Worm (Caenorhabditis elegans) whole organism, L4 larva: ENCODE data around the gene F18C5.10.
A peak's percentile ranks its signal among the peaks of the same experiment; 100 is the strongest.

Experiments used
- D1046.2 ChIP-seq: fragments of 200-800 bp; sonication (Bioruptor generic); IDR thresholded peaks from 2 replicates; pipeline ENCODE4 v1.3.6; 2022; ENCODE audit warnings: missing genetic modification characterization, missing compliant biosample characterization
- F26F4.8 ChIP-seq: fragments of 200-800 bp; sonication (Bioruptor generic); conservative IDR thresholded peaks from 2 replicates; pipeline ENCODE4 v1.3.6; 2022; ENCODE audit warnings: missing genetic modification characterization, missing compliant biosample characterization
- T20F7.1 ChIP-seq: fragments of 200-800 bp; sonication (Bioruptor generic); optimal IDR thresholded peaks from 2 replicates; lab custom pipeline; 2018; ENCODE audit warnings: mild to moderate bottlenecking, missing genetic modification characterization, missing compliant biosample characterization
- T26A8.4 ChIP-seq: fragments of 200-800 bp; sonication (Bioruptor generic); IDR thresholded peaks from 2 replicates; pipeline ENCODE4 v1.3.6; 2022; ENCODE audit warnings: missing genetic modification characterization, missing compliant biosample characterization
- Y105C5A.15 ChIP-seq: fragments of 200-800 bp; sonication (Bioruptor generic); IDR thresholded peaks from 2 replicates; pipeline ENCODE4 v1.3.6; 2022; ENCODE audit warnings: missing genetic modification characterization, missing compliant biosample characterization
- Y5F2A.4 ChIP-seq: fragments of 200-800 bp; sonication (Bioruptor generic); optimal IDR thresholded peaks from 2 replicates; lab custom pipeline; 2018; ENCODE audit warnings: mild to moderate bottlenecking, missing genetic modification characterization, missing compliant biosample characterization
- ZK546.5 ChIP-seq, 2 experiments: sonication (generic microtip); optimal IDR thresholded peaks; 2 replicates each; lab custom pipeline; 2017; ENCODE audit warnings: missing biosample characterization in 2 of 2, missing genetic modification characterization in 2 of 2
- aha-1 ChIP-seq: fragments of 150-350 bp; peaks from one replicate; lab custom pipeline; 2014; ENCODE audit warnings: missing biosample characterization, missing genetic modification characterization
- aly-2 ChIP-seq: sonication (generic microtip); optimal IDR thresholded peaks from 2 replicates; lab custom pipeline; 2018; ENCODE audit warnings: missing biosample characterization, missing genetic modification characterization
- arid-1 ChIP-seq: fragments of 200-800 bp; sonication (Bioruptor generic); conservative IDR thresholded peaks from 2 replicates; pipeline ENCODE4 v1.3.6; 2022; ENCODE audit warnings: missing genetic modification reagents, missing genetic modification characterization, missing compliant biosample characterization
- ceh-28 ChIP-seq: fragments of 150-350 bp; optimal IDR thresholded peaks from 2 replicates; lab custom pipeline; 2014; ENCODE audit warnings: missing biosample characterization, missing genetic modification reagents, missing genetic modification characterization
- ceh-44 ChIP-seq: fragments of 200-800 bp; sonication (Bioruptor generic); IDR thresholded peaks from 2 replicates; pipeline ENCODE4 v1.3.6; 2022; ENCODE audit warnings: missing genetic modification reagents, missing genetic modification characterization, missing compliant biosample characterization
- ceh-82 ChIP-seq: sonication (generic microtip); optimal IDR thresholded peaks from 2 replicates; lab custom pipeline; 2017; ENCODE audit warnings: missing biosample characterization, missing genetic modification characterization
- ces-1 ChIP-seq: fragments of 150-350 bp; sonication (generic microtip); optimal IDR thresholded peaks from 4 replicates; lab custom pipeline; 2014; ENCODE audit warnings: missing biosample characterization, missing genetic modification reagents, missing genetic modification characterization
- daf-19 ChIP-seq: fragments of 200-800 bp; sonication (Bioruptor generic); conservative IDR thresholded peaks from 2 replicates; pipeline ENCODE4 v1.3.6; 2022; ENCODE audit warnings: missing genetic modification characterization, missing compliant biosample characterization
- daf-8 ChIP-seq: fragments of 200-800 bp; sonication (Bioruptor generic); IDR thresholded peaks from 2 replicates; pipeline ENCODE4 v1.3.6; 2022; ENCODE audit warnings: missing genetic modification characterization, missing compliant biosample characterization
- dmd-8 ChIP-seq: fragments of 200-800 bp; sonication (Bioruptor generic); IDR thresholded peaks from 2 replicates; pipeline ENCODE4 v1.3.6; 2022; ENCODE audit warnings: missing genetic modification characterization, missing compliant biosample characterization
- dmd-9 ChIP-seq: fragments of 200-800 bp; sonication (Bioruptor generic); IDR thresholded peaks from 2 replicates; pipeline ENCODE4 v1.3.6; 2022; ENCODE audit warnings: missing genetic modification reagents, missing genetic modification characterization, missing compliant biosample characterization
- dpl-1 ChIP-seq: fragments of 150-350 bp; optimal IDR thresholded peaks from 2 replicates; lab custom pipeline; 2014; ENCODE audit warnings: missing biosample characterization, missing genetic modification reagents, missing genetic modification characterization
- dve-1 ChIP-seq: sonication (generic microtip); optimal IDR thresholded peaks from 2 replicates; lab custom pipeline; 2017; ENCODE audit warnings: antibody characterized with exemption, mild to moderate bottlenecking, missing genetic modification characterization, missing compliant biosample characterization; ENCODE audit not compliant: insufficient read depth
- egl-43 ChIP-seq: fragments of 200-800 bp; sonication (Bioruptor generic); IDR thresholded peaks from 2 replicates; pipeline ENCODE4 v1.3.6; 2022; ENCODE audit warnings: missing genetic modification reagents, missing genetic modification characterization, missing compliant biosample characterization
- fos-1 ChIP-seq: fragments of 150-350 bp; optimal IDR thresholded peaks from 2 replicates; lab custom pipeline; 2014; ENCODE audit warnings: missing biosample characterization, missing genetic modification characterization
- hlh-30 ChIP-seq: sonication (generic microtip); optimal IDR thresholded peaks from 2 replicates; lab custom pipeline; 2017; ENCODE audit warnings: antibody characterized with exemption, mild to moderate bottlenecking, missing genetic modification characterization, missing compliant biosample characterization; ENCODE audit not compliant: insufficient read depth
- hmg-1.1 ChIP-seq: fragments of 200-800 bp; sonication (Bioruptor generic); IDR thresholded peaks from 2 replicates; pipeline ENCODE4 v1.3.6; 2022; ENCODE audit warnings: missing genetic modification reagents, missing genetic modification characterization, missing compliant biosample characterization
- lin-13 ChIP-seq: fragments of 150-350 bp; optimal IDR thresholded peaks from 2 replicates; lab custom pipeline; 2014; ENCODE audit warnings: missing biosample characterization, missing genetic modification reagents, missing genetic modification characterization
- lin-29 ChIP-seq: fragments of 200-800 bp; sonication (Bioruptor generic); IDR thresholded peaks from 2 replicates; pipeline ENCODE4 v1.3.6; 2022; ENCODE audit warnings: missing genetic modification reagents, missing genetic modification characterization, missing compliant biosample characterization
- lin-38 ChIP-seq: fragments of 200-800 bp; sonication (Bioruptor generic); IDR thresholded peaks from 2 replicates; pipeline ENCODE4 v1.3.6; 2022; ENCODE audit warnings: missing genetic modification reagents, missing genetic modification characterization, missing compliant biosample characterization
- lir-3 ChIP-seq: sonication (generic microtip); optimal IDR thresholded peaks from 2 replicates; lab custom pipeline; 2016; ENCODE audit warnings: mild to moderate bottlenecking, missing genetic modification characterization, missing compliant biosample characterization
- lsy-2 ChIP-seq, 2 experiments: fragments of 150-350 bp in 1 of 2; sonication (generic microtip) in 1 of 2; optimal IDR thresholded peaks; 2 replicates each; lab custom pipeline; 2014 to 2017; ENCODE audit warnings: missing biosample characterization in 2 of 2, missing genetic modification characterization in 2 of 2
- madf-9 ChIP-seq: fragments of 200-800 bp; sonication (Bioruptor generic); conservative IDR thresholded peaks from 2 replicates; pipeline ENCODE4 v1.3.6; 2022; ENCODE audit warnings: missing genetic modification reagents, missing genetic modification characterization, missing compliant biosample characterization
- mdl-1 ChIP-seq, 2 experiments: fragments of 150-350 bp in 1 of 2; sonication (generic microtip) in 1 of 2; optimal IDR thresholded peaks; 2 replicates each; lab custom pipeline; 2014 to 2017; ENCODE audit warnings: missing biosample characterization in 2 of 2, missing genetic modification characterization in 2 of 2
- mes-2 ChIP-seq: sonication (generic microtip); optimal IDR thresholded peaks from 2 replicates; lab custom pipeline; 2016; ENCODE audit warnings: missing genotype, mild to moderate bottlenecking, missing genetic modification characterization, missing compliant biosample characterization; ENCODE audit not compliant: poor library complexity, severe bottlenecking
- mxl-2 ChIP-seq: fragments of 200-800 bp; sonication (Bioruptor generic); conservative IDR thresholded peaks from 2 replicates; pipeline ENCODE4 v1.3.6; 2022; ENCODE audit warnings: missing genetic modification reagents, missing genetic modification characterization, missing compliant biosample characterization
- nhr-10 ChIP-seq: fragments of 150-350 bp; optimal IDR thresholded peaks from 2 replicates; lab custom pipeline; 2014; ENCODE audit warnings: missing biosample characterization, missing genetic modification characterization
- nhr-102 ChIP-seq: sonication (generic microtip); optimal IDR thresholded peaks from 2 replicates; lab custom pipeline; 2016; ENCODE audit warnings: mild to moderate bottlenecking, missing genetic modification characterization, moderate library complexity, missing compliant biosample characterization
- nhr-11 ChIP-seq: fragments of 150-350 bp; optimal IDR thresholded peaks from 2 replicates; lab custom pipeline; 2014; ENCODE audit warnings: missing biosample characterization, missing genetic modification characterization
- nhr-25 ChIP-seq: sonication (generic microtip); optimal IDR thresholded peaks from 2 replicates; lab custom pipeline; 2017; ENCODE audit warnings: missing genetic modification characterization, mild to moderate bottlenecking, missing compliant biosample characterization, antibody characterized with exemption, moderate library complexity, borderline replicate concordance; ENCODE audit not compliant: insufficient read depth
- nhr-28 ChIP-seq: fragments of 150-350 bp; optimal IDR thresholded peaks from 2 replicates; lab custom pipeline; 2014; ENCODE audit warnings: missing biosample characterization, missing genetic modification characterization
- nhr-42 ChIP-seq: fragments of 200-800 bp; sonication (Bioruptor generic); IDR thresholded peaks from 2 replicates; pipeline ENCODE4 v1.3.6; 2022; ENCODE audit warnings: missing genetic modification characterization, missing compliant biosample characterization
- nhr-76 ChIP-seq: fragments of 150-350 bp; optimal IDR thresholded peaks from 2 replicates; lab custom pipeline; 2014; ENCODE audit warnings: missing biosample characterization, missing genetic modification characterization
- nhr-77 ChIP-seq: fragments of 150-350 bp; optimal IDR thresholded peaks from 2 replicates; lab custom pipeline; 2014; ENCODE audit warnings: missing biosample characterization, missing genetic modification characterization
- pha-4 ChIP-seq, 2 experiments: fragments of 150-350 bp in 1 of 2; fragments of 200-800 bp in 1 of 2; sonication (Bioruptor generic) in 1 of 2; IDR thresholded peaks in 1 of 2; optimal IDR thresholded peaks in 1 of 2; 2 replicates each; pipeline versions ENCODE4 v1.3.6 to Lab custom; 2014 to 2022; ENCODE audit warnings: missing genetic modification characterization in 2 of 2, missing genetic modification reagents in 2 of 2, missing biosample characterization in 1 of 2, missing compliant biosample characterization in 1 of 2
- rbr-2 ChIP-seq: sonication (generic microtip); optimal IDR thresholded peaks from 2 replicates; lab custom pipeline; 2016; ENCODE audit warnings: missing genotype, missing genetic modification characterization, missing compliant biosample characterization
- saeg-2 ChIP-seq: fragments of 200-800 bp; sonication (Bioruptor generic); IDR thresholded peaks from 2 replicates; pipeline ENCODE4 v1.3.6; 2022; ENCODE audit warnings: missing genetic modification reagents, missing genetic modification characterization, missing compliant biosample characterization
- tag-97 ChIP-seq: fragments of 200-800 bp; sonication (Bioruptor generic); IDR thresholded peaks from 2 replicates; pipeline ENCODE4 v1.3.6; 2022; ENCODE audit warnings: missing genetic modification characterization, missing compliant biosample characterization
- vab-7 ChIP-seq: fragments of 200-800 bp; sonication (Bioruptor generic); IDR thresholded peaks from 2 replicates; pipeline ENCODE4 v1.3.6; 2022; ENCODE audit warnings: missing genetic modification reagents, missing genetic modification characterization, missing compliant biosample characterization
- zag-1 ChIP-seq: fragments of 150-350 bp; optimal IDR thresholded peaks from 2 replicates; lab custom pipeline; 2014; ENCODE audit warnings: missing biosample characterization, missing genetic modification characterization
- zfp-2 ChIP-seq: sonication (generic microtip); optimal IDR thresholded peaks from 2 replicates; lab custom pipeline; 2016; ENCODE audit warnings: mild to moderate bottlenecking, missing genetic modification characterization, missing compliant biosample characterization
- zfp-3 ChIP-seq: fragments of 200-800 bp; sonication (Bioruptor generic); conservative IDR thresholded peaks from 2 replicates; pipeline ENCODE4 v1.3.6; 2022; ENCODE audit warnings: missing genetic modification reagents, missing genetic modification characterization, missing compliant biosample characterization
- zip-11 ChIP-seq: fragments of 200-800 bp; sonication (Bioruptor generic); IDR thresholded peaks from 2 replicates; pipeline ENCODE4 v1.3.6; 2022; ENCODE audit warnings: missing genetic modification characterization, missing compliant biosample characterization
- zip-2 ChIP-seq: fragments of 150-350 bp; optimal IDR thresholded peaks from 2 replicates; lab custom pipeline; 2014; ENCODE audit warnings: missing biosample characterization, missing genetic modification characterization
- ztf-7 ChIP-seq: fragments of 150-350 bp; optimal IDR thresholded peaks from 2 replicates; lab custom pipeline; 2014; ENCODE audit warnings: missing biosample characterization, missing genetic modification characterization

F18C5.10 gene

ce11 chrII:6535957-6536424 is 25.3 kb downstream of the F18C5.10 start, which contains the start of gene utp-20:
Gene utp-20 (plus strand): TSS chrII:6536374.
- TF ChIP-seq nhr-42 (GFP tag; lab: Robert Waterston, UW) (no peak), nhr-25 (tag; lab: Kevin White, UChicago) (no peak), dmd-8 (GFP tag; lab: Robert Waterston, UW) (no peak), lin-29 (no peak), D1046.2 (GFP tag; lab: Robert Waterston, UW) (no peak), mdl-1 (tag; optimal IDR thresholded peaks at IDR 0.05; lab: Kevin White, UChicago) (peak; percentile 32 to 62), lsy-2 (tag; optimal IDR thresholded peaks at IDR 0.05; lab: Kevin White, UChicago) (no peak), zfp-2 (tag; lab: Kevin White, UChicago) (no peak), lin-38 (GFP tag; lab: Robert Waterston, UW) (peak; percentile 95), lin-13 (GFP tag; lab: Kevin White, UChicago) (no peak), nhr-77 (no peak), ceh-44 (no peak), daf-8 (GFP tag; lab: Robert Waterston, UW) (no peak), T26A8.4 (GFP tag; lab: Robert Waterston, UW) (no peak), T20F7.1 (GFP tag; lab: Kevin White, UChicago) (peak; percentile 46), nhr-102 (tag; lab: Kevin White, UChicago) (no peak), ztf-7 (tag; lab: Kevin White, UChicago) (no peak), hlh-30 (tag; lab: Kevin White, UChicago) (peak; percentile 83), aly-2 (tag; lab: Kevin White, UChicago) (no peak), lir-3 (tag; lab: Kevin White, UChicago) (no peak), arid-1 (GFP tag; lab: Robert Waterston, UW) (no peak), nhr-28 (tag; lab: Kevin White, UChicago) (no peak), madf-9 (GFP tag; lab: Robert Waterston, UW) (no peak), nhr-11 (tag; lab: Kevin White, UChicago) (peak; percentile 7), vab-7 (no peak), Y105C5A.15 (GFP tag; lab: Robert Waterston, UW) (no peak), zag-1 (tag; lab: Kevin White, UChicago) (no peak), rbr-2 (tag; lab: Kevin White, UChicago) (peak; percentile 42), ceh-82 (no peak), Y5F2A.4 (no peak), ZK546.5 (tag; optimal IDR thresholded peaks at IDR 0.05; lab: Kevin White, UChicago) (no peak), mes-2 (tag; lab: Kevin White, UChicago) (no peak), aha-1 (no peak), ces-1 (GFP tag; lab: Kevin White, UChicago) (peak; percentile 62), fos-1 (tag; lab: Kevin White, UChicago) (no peak), zfp-3 (no peak), zip-2 (tag; lab: Kevin White, UChicago) (no peak), dpl-1 (peak; percentile 88), hmg-1.1 (GFP tag; lab: Robert Waterston, UW) (no peak), tag-97 (no peak), ceh-28 (tag; lab: Kevin White, UChicago) (no peak), nhr-10 (tag; lab: Kevin White, UChicago) (no peak), zip-11 (no peak), egl-43 (GFP tag; lab: Robert Waterston, UW) (no peak), saeg-2 (no peak), nhr-76 (tag; lab: Kevin White, UChicago) (no peak), mxl-2 (GFP tag; lab: Robert Waterston, UW) (no peak), F26F4.8 (GFP tag; lab: Robert Waterston, UW) (no peak), dmd-9 (GFP tag; lab: Robert Waterston, UW) (no peak), daf-19 (GFP tag; lab: Robert Waterston, UW) (no peak), dve-1 (tag; lab: Kevin White, UChicago) (no peak), pha-4 (GFP tag; IDR thresholded peaks at IDR 0.05; lab: Robert Waterston, UW) (no peak), pha-4 (tag; optimal IDR thresholded peaks at IDR 0.05; lab: Kevin White, UChicago) (peak; percentile 16)
